Worm (Caenorhabditis elegans): ENCODE results near the gene F37B12.1.

The F37B12.1 gene

ce11 chrII:9054604-9055003 lies 25.5 kb upstream of the F37B12.1 start, which contains the start of gene chmp-7 (continued):
- TF ChIP-seq ceh-8 (GFP tag; optimal IDR thresholded peaks at IDR 0.05), result peak; percentile 22
- no peak for TF ChIP-seq unc-30 (tag; optimal IDR thresholded peaks at IDR 0.05)
- TF ChIP-seq mep-1 (tag; optimal IDR thresholded peaks at IDR 0.05), result peak; percentile 99
- TF ChIP-seq ceh-90 (tag; optimal IDR thresholded peaks at IDR 0.05), result no peak
- peak; percentile 90 to 93 for TF ChIP-seq lin-35 (GFP tag; optimal IDR thresholded peaks at IDR 0.05)
- TF ChIP-seq hlh-17 (GFP tag; optimal IDR thresholded peaks at IDR 0.05; ENCODE audit: borderline replicate concordance), result no peak
- TF ChIP-seq nhr-47 (tag; optimal IDR thresholded peaks at IDR 0.05), result peak; percentile 88
- peak; percentile 89 to 91 for TF ChIP-seq efl-1 (optimal IDR thresholded peaks at IDR 0.05)
- peak; percentile 89 to 99 for TF ChIP-seq efl-1 (GFP tag; optimal IDR thresholded peaks at IDR 0.05 in 1 of 2)
- peak; percentile 96 for TF ChIP-seq C16A3.4 (tag; optimal IDR thresholded peaks at IDR 0.05)
- TF ChIP-seq lsy-2 (tag; optimal IDR thresholded peaks at IDR 0.05), result peak; percentile 90 to 93
- no peak for TF ChIP-seq aha-1 (tag; optimal IDR thresholded peaks at IDR 0.05)
- TF ChIP-seq nhr-237 (tag; optimal IDR thresholded peaks at IDR 0.05), result peak; percentile 30
- peak; percentile 80 for TF ChIP-seq nhr-19 (GFP tag; conservative IDR thresholded peaks at IDR 0.05)
- TF ChIP-seq nhr-28 (tag; optimal IDR thresholded peaks at IDR 0.05), result no peak
- TF ChIP-seq nhr-90 (tag; optimal IDR thresholded peaks at IDR 0.05; ENCODE audit: poor library complexity), result peak; percentile 75
- TF ChIP-seq dpl-1 (GFP tag; optimal IDR thresholded peaks at IDR 0.05), result peak; percentile 87 to 90 (median 90)
- no peak for TF ChIP-seq tlp-1 (tag; optimal IDR thresholded peaks at IDR 0.05)
- peak; percentile 79 for TF ChIP-seq fkh-8 (tag; optimal IDR thresholded peaks at IDR 0.05)
- TF ChIP-seq unc-98 (GFP tag; IDR thresholded peaks at IDR 0.05), result 0 out of 2 replicates have a peak, but pooled peaks have one; percentile 65
- TF ChIP-seq nhr-77 (tag; optimal IDR thresholded peaks at IDR 0.05), result peak; percentile 81
- TF ChIP-seq ama-1 (optimal IDR thresholded peaks at IDR 0.05), result peak; percentile 23
- TF ChIP-seq nhr-76 (tag; optimal IDR thresholded peaks at IDR 0.05), result no peak
- TF ChIP-seq alr-1 (tag; optimal IDR thresholded peaks at IDR 0.05; ENCODE audit: borderline replicate concordance), result no peak
- peak; percentile 87 for TF ChIP-seq swsn-7 (tag; optimal IDR thresholded peaks at IDR 0.05)
- no peak for TF ChIP-seq nhr-12 (tag; optimal IDR thresholded peaks at IDR 0.05)
- peak in 3 of 6 experiments; percentile 57 to 85 (median 80) for TF ChIP-seq elt-3 (tag; optimal IDR thresholded peaks at IDR 0.05)
- peak; percentile 16 for TF ChIP-seq mef-2 (tag; optimal IDR thresholded peaks at IDR 0.05)
- TF ChIP-seq mdl-1 (tag; optimal IDR thresholded peaks at IDR 0.05), result peak in 1 of 2 experiments; percentile 50
- no peak for TF ChIP-seq nhr-11 (tag; optimal IDR thresholded peaks at IDR 0.05)
- peak; percentile 81 for TF ChIP-seq lin-15B (tag; optimal IDR thresholded peaks at IDR 0.05)
- peak; percentile 56 for TF ChIP-seq sup-37 (GFP tag; optimal IDR thresholded peaks at IDR 0.05)
- TF ChIP-seq unc-62 (GFP tag; optimal IDR thresholded peaks at IDR 0.05), result no peak
- TF ChIP-seq fkh-10 (GFP tag; optimal IDR thresholded peaks at IDR 0.05), result peak; percentile 44
- TF ChIP-seq unc-86 (tag; optimal IDR thresholded peaks at IDR 0.05), result peak; percentile 82
- TF ChIP-seq fkh-4 (tag; optimal IDR thresholded peaks at IDR 0.05; ENCODE audit: borderline replicate concordance), result no peak
- TF ChIP-seq mab-9 (GFP tag; IDR thresholded peaks at IDR 0.05), result peak; percentile 44; the same call in 1 of the 2 replicates
- peak; percentile 57 for TF ChIP-seq ces-1 (GFP tag; optimal IDR thresholded peaks at IDR 0.05)
- no peak for TF ChIP-seq vab-15 (tag; optimal IDR thresholded peaks at IDR 0.05)
- peak; percentile 92 for TF ChIP-seq unc-130 (tag; optimal IDR thresholded peaks at IDR 0.05)
- TF ChIP-seq tbx-2 (tag; optimal IDR thresholded peaks at IDR 0.05), result peak; percentile 81
- TF ChIP-seq Y116A8C.19 (tag; optimal IDR thresholded peaks at IDR 0.05; ENCODE audit: borderline replicate concordance), result no peak
- peak; percentile 79 for TF ChIP-seq xbp-1 (tag; optimal IDR thresholded peaks at IDR 0.05)

DNA sequence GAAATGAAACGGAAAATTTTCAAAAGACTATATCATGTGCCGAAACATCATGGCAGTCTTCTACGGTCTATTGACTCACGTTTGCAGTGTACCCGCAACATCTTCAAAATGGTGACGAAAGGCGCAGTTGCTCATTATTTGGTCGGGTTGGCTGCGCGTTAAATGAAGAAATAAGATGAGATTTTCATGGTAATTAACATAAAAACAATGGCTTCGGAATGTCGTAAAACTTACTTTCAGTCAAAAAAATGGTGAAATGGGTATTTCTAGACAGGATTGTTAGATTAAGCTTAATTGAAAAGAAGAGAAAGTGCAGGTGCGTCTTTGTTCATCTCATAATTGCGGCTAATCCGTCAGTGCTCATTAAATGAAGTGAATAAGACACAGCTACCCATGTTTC lies 24.5 kb upstream of the F37B12.1 start, which contains the start of gene T24B8.7:
T24B8.7 (minus strand) TSS at position 101 of the 400 bp plus-strand sequence.
- TF ChIP-seq sox-4 (tag; optimal IDR thresholded peaks at IDR 0.05) (no peak), efl-1 (optimal IDR thresholded peaks at IDR 0.05) (no peak), efl-1 (GFP tag; optimal IDR thresholded peaks at IDR 0.05 in 1 of 2) (peak in 1 of 2 experiments; percentile 71)
